Worm (Caenorhabditis elegans) whole organism, early embryonic: ENCODE measurements around the gene arrd-8.

Experiments
- B0310.2 ChIP-seq: sonication (generic microtip); optimal IDR thresholded peaks from 2 replicates; lab custom pipeline; 2016; ENCODE audit warnings: mild to moderate bottlenecking, missing genetic modification characterization, missing compliant biosample characterization
- F13C5.2 ChIP-seq: sonication (generic microtip); optimal IDR thresholded peaks from 2 replicates; lab custom pipeline; 2017; ENCODE audit warnings: mild to moderate bottlenecking, missing genetic modification characterization, inconsistent platforms, missing compliant biosample characterization
- aly-1 ChIP-seq: sonication (generic microtip); optimal IDR thresholded peaks from 2 replicates; lab custom pipeline; 2016; ENCODE audit warnings: missing genetic modification characterization, missing compliant biosample characterization
- ama-1 ChIP-seq: fragments of 150-350 bp; optimal IDR thresholded peaks from 2 replicates; lab custom pipeline; 2014
- ceh-13 ChIP-seq: fragments of 200-800 bp; sonication (Bioruptor generic); optimal IDR thresholded peaks from 2 replicates; lab custom pipeline; 2018; ENCODE audit warnings: mild to moderate bottlenecking, missing genetic modification characterization, missing compliant biosample characterization
- ceh-36 ChIP-seq: sonication (generic microtip); optimal IDR thresholded peaks from 2 replicates; lab custom pipeline; 2016; ENCODE audit warnings: missing genetic modification characterization, inconsistent platforms, missing compliant biosample characterization
- ets-7 ChIP-seq: sonication (generic microtip); optimal IDR thresholded peaks from 2 replicates; lab custom pipeline; 2016; ENCODE audit warnings: missing genotype, missing genetic modification characterization, missing compliant biosample characterization
- flt-1 ChIP-seq: fragments of 200-800 bp; sonication (Bioruptor generic); IDR thresholded peaks from 2 replicates; pipeline ENCODE4 v1.3.6; 2022; ENCODE audit warnings: missing genetic modification characterization, missing compliant biosample characterization
- hmbx-1 ChIP-seq: sonication (generic microtip); optimal IDR thresholded peaks from 2 replicates; lab custom pipeline; 2016; ENCODE audit warnings: mild to moderate bottlenecking, missing genetic modification characterization, missing compliant biosample characterization
- hmg-4 ChIP-seq: fragments of 200-800 bp; sonication (Bioruptor generic); optimal IDR thresholded peaks from 2 replicates; lab custom pipeline; 2018; ENCODE audit warnings: mild to moderate bottlenecking, missing genetic modification characterization, missing compliant biosample characterization
- hnd-1 ChIP-seq: sonication (generic microtip); optimal IDR thresholded peaks from 2 replicates; lab custom pipeline; 2016; ENCODE audit warnings: missing genetic modification characterization, missing compliant biosample characterization
- pes-1 ChIP-seq: fragments of 200-800 bp; sonication (Bioruptor generic); IDR thresholded peaks from 2 replicates; pipeline ENCODE4 v1.3.6; 2022; ENCODE audit warnings: missing genetic modification reagents, missing genetic modification characterization, missing compliant biosample characterization
- scrt-1 ChIP-seq: fragments of 200-800 bp; sonication (Bioruptor generic); IDR thresholded peaks from 2 replicates; pipeline ENCODE4 v1.3.6; 2022; ENCODE audit warnings: missing genetic modification characterization, missing compliant biosample characterization
- sea-1 ChIP-seq: fragments of 200-800 bp; sonication (Bioruptor generic); conservative IDR thresholded peaks from 2 replicates; pipeline ENCODE4 v1.3.6; 2022; ENCODE audit warnings: missing genetic modification characterization, missing compliant biosample characterization
- tbx-11 ChIP-seq: fragments of 200-800 bp; sonication (Bioruptor generic); IDR thresholded peaks from 2 replicates; pipeline ENCODE4 v1.3.6; 2022; ENCODE audit warnings: missing genetic modification characterization, missing compliant biosample characterization
- tbx-37 ChIP-seq: fragments of 200-800 bp; sonication (Bioruptor generic); conservative IDR thresholded peaks from 2 replicates; pipeline ENCODE4 v1.3.6; 2022; ENCODE audit warnings: missing genetic modification reagents, missing genetic modification characterization, missing compliant biosample characterization
- tra-4 ChIP-seq: sonication (generic microtip); optimal IDR thresholded peaks from 2 replicates; lab custom pipeline; 2017; ENCODE audit warnings: missing genetic modification characterization, missing compliant biosample characterization

Gene arrd-8

ce11 chrII:12095022-12095421 lies 30.1 kb downstream of the arrd-8 start:
- TF ChIP-seq sea-1 (GFP tag; lab: Robert Waterston, UW) (no peak), ceh-13 (GFP tag; lab: Kevin White, UChicago) (no peak), ama-1 (lab: Kevin White, UChicago) (no peak), hnd-1 (tag; lab: Kevin White, UChicago) (no peak), tra-4 (no peak), B0310.2 (tag; lab: Kevin White, UChicago) (no peak), ets-7 (tag; lab: Kevin White, UChicago) (no peak), flt-1 (GFP tag; lab: Robert Waterston, UW) (no peak), ceh-36 (tag; lab: Kevin White, UChicago) (no peak), aly-1 (tag; lab: Kevin White, UChicago) (no peak), hmg-4 (GFP tag; lab: Kevin White, UChicago) (no peak), F13C5.2 (tag; lab: Kevin White, UChicago) (no peak), tbx-11 (GFP tag; lab: Robert Waterston, UW) (no peak), pes-1 (GFP tag; lab: Robert Waterston, UW) (no peak), tbx-37 (GFP tag; lab: Robert Waterston, UW) (no peak), hmbx-1 (tag; lab: Kevin White, UChicago) (no peak), scrt-1 (GFP tag; lab: Robert Waterston, UW) (no peak)

- TF ChIP-seq tra-4 (no peak), aly-1 (tag; lab: Kevin White, UChicago) (no peak), ets-7 (tag; lab: Kevin White, UChicago) (no peak), B0310.2 (tag; lab: Kevin White, UChicago) (no peak), ceh-36 (tag; lab: Kevin White, UChicago) (no peak), pes-1 (GFP tag; lab: Robert Waterston, UW) (no peak), hnd-1 (tag; lab: Kevin White, UChicago) (no peak), tbx-37 (GFP tag; lab: Robert Waterston, UW) (no peak), hmbx-1 (tag; lab: Kevin White, UChicago) (no peak), F13C5.2 (tag; lab: Kevin White, UChicago) (no peak), tbx-11 (GFP tag; lab: Robert Waterston, UW) (no peak), flt-1 (GFP tag; lab: Robert Waterston, UW) (no peak)
Observed at ce11 chrII:12098716-12099115, 33.8 kb downstream of the arrd-8 start.

ce11 chrII:12099889-12100288 lies 35.0 kb downstream of the arrd-8 start, which contains the start of gene Y17G7B.17:
Y17G7B.17 (minus strand) TSS chrII:12099989.
- TF ChIP-seq ets-7 (tag; lab: Kevin White, UChicago) = no peak
- TF ChIP-seq hmbx-1 (tag; lab: Kevin White, UChicago) = no peak
- TF ChIP-seq ceh-36 (tag; lab: Kevin White, UChicago) = no peak
- no peak for TF ChIP-seq ceh-13 (GFP tag; lab: Kevin White, UChicago)
- TF ChIP-seq flt-1 (GFP tag; lab: Robert Waterston, UW) = no peak
- no peak for TF ChIP-seq hnd-1 (tag; lab: Kevin White, UChicago)
- TF ChIP-seq sea-1 (GFP tag; lab: Robert Waterston, UW) = no peak
- no peak for TF ChIP-seq tra-4
- TF ChIP-seq ama-1 (lab: Kevin White, UChicago) = no peak
- no peak for TF ChIP-seq pes-1 (GFP tag; lab: Robert Waterston, UW)
- no peak for TF ChIP-seq tbx-11 (GFP tag; lab: Robert Waterston, UW)
- TF ChIP-seq hmg-4 (GFP tag; lab: Kevin White, UChicago) = no peak
- TF ChIP-seq tbx-37 (GFP tag; lab: Robert Waterston, UW) = no peak
- TF ChIP-seq F13C5.2 (tag; lab: Kevin White, UChicago) = no peak
- TF ChIP-seq aly-1 (tag; lab: Kevin White, UChicago) = no peak
- TF ChIP-seq scrt-1 (GFP tag; lab: Robert Waterston, UW) = no peak
- no peak for TF ChIP-seq B0310.2 (tag; lab: Kevin White, UChicago)

DNA sequence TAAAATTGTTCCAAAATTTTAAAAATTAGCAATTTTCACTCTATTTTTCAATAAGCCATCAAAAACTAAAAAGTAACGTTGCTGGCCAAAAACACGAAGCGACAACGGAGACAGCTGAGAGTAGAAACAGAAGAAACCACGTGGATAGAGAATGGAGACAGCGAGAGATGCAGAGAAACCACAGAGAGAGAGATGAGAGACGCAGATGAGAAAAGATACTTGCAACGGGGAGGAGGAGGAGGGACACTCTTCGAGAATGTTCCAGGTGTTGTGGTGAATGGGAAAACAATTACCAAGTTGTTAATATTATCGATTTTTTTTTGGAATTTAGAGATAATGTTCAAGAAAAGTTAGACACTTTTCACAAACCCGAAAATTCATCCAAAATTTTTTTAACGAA lies 37.5 kb downstream of the arrd-8 start:
- TF ChIP-seq hmg-4 (GFP tag; lab: Kevin White, UChicago) (peak; percentile 46), ets-7 (tag; lab: Kevin White, UChicago) (no peak), ceh-36 (tag; lab: Kevin White, UChicago) (peak; percentile 22), flt-1 (GFP tag; lab: Robert Waterston, UW) (peak; percentile 24; the same call in 1 of the 2 replicates), B0310.2 (tag; lab: Kevin White, UChicago) (peak; percentile 33), F13C5.2 (tag; lab: Kevin White, UChicago) (peak; percentile 73), scrt-1 (GFP tag; lab: Robert Waterston, UW) (no peak), pes-1 (GFP tag; lab: Robert Waterston, UW) (no peak)

DNA sequence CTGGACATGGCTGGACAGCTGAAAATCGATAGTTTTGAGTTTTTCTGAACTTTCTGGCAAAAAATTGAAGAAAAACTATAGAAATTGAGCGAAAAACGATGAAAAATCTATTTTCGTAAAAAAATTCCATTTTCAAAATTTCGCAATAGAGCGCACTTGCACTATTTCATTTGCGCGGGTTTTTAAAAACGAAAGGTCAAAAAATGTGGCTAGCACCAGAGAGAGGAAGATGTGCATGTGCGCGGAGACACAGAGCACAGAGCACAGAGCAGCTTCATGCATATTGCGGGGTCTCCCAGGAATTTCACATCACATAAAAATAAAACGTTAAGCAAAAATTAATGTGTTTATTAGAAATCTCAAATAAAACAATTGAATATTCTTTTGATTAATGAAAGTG lies 43.0 kb downstream of the arrd-8 start, which contains the start of gene Y17G7B.18:
Gene Y17G7B.18, minus strand, starts transcription at position 18 of the 400 bp plus-strand sequence.
- TF ChIP-seq tbx-37 (GFP tag; lab: Robert Waterston, UW) = no peak
- TF ChIP-seq ceh-36 (tag; lab: Kevin White, UChicago) = no peak
- TF ChIP-seq flt-1 (GFP tag; lab: Robert Waterston, UW) = no peak
- TF ChIP-seq pes-1 (GFP tag; lab: Robert Waterston, UW) = no peak
- no peak for TF ChIP-seq aly-1 (tag; lab: Kevin White, UChicago)
- no peak for TF ChIP-seq hnd-1 (tag; lab: Kevin White, UChicago)
- TF ChIP-seq hmbx-1 (tag; lab: Kevin White, UChicago) = no peak
- TF ChIP-seq F13C5.2 (tag; lab: Kevin White, UChicago) = peak; percentile 64

- TF ChIP-seq F13C5.2 (tag; lab: Kevin White, UChicago) = no peak
- no peak for TF ChIP-seq aly-1 (tag; lab: Kevin White, UChicago)
Observed at ce11 chrII:12108843-12109242, 44.0 kb downstream of the arrd-8 start.

- TF ChIP-seq ceh-13 (GFP tag; lab: Kevin White, UChicago) = no peak
- peak; percentile 24 for TF ChIP-seq hmg-4 (GFP tag; lab: Kevin White, UChicago)
Observed at ce11 chrII:12110997-12111396, 46.1 kb downstream of the arrd-8 start.
